Worm (Caenorhabditis elegans) whole organism, late embryonic: Measurements from ENCODE around the gene pole-2.

Source experiments
- ceh-31 ChIP-seq: sonication (generic microtip); optimal IDR thresholded peaks from 2 replicates; lab custom pipeline; 2016; ENCODE audit warnings: missing genetic modification characterization, missing compliant biosample characterization
- ceh-45 ChIP-seq: fragments of 200-800 bp; sonication (Bioruptor generic); IDR thresholded peaks from 2 replicates; pipeline ENCODE4 v1.3.6; 2022; ENCODE audit warnings: missing genetic modification reagents, missing genetic modification characterization, missing compliant biosample characterization
- ceh-48 ChIP-seq: sonication (generic microtip); optimal IDR thresholded peaks from 2 replicates; lab custom pipeline; 2016; ENCODE audit warnings: missing genetic modification characterization, inconsistent platforms, missing compliant biosample characterization
- elt-2 ChIP-seq: sonication (generic microtip); optimal IDR thresholded peaks from 2 replicates; lab custom pipeline; 2016; ENCODE audit warnings: missing genetic modification reagents, missing genetic modification characterization, missing compliant biosample characterization
- pha-4 ChIP-seq: fragments of 150-350 bp; optimal IDR thresholded peaks from 2 replicates; lab custom pipeline; 2018; ENCODE audit warnings: missing biosample characterization, missing genetic modification reagents, missing genetic modification characterization
- pqm-1 ChIP-seq: sonication (generic microtip); optimal IDR thresholded peaks from 2 replicates; lab custom pipeline; 2016; ENCODE audit warnings: missing genetic modification characterization, missing compliant biosample characterization
- tbx-2 ChIP-seq: sonication (generic microtip); optimal IDR thresholded peaks from 2 replicates; lab custom pipeline; 2016; ENCODE audit warnings: missing genetic modification characterization, missing compliant biosample characterization

DNA sequence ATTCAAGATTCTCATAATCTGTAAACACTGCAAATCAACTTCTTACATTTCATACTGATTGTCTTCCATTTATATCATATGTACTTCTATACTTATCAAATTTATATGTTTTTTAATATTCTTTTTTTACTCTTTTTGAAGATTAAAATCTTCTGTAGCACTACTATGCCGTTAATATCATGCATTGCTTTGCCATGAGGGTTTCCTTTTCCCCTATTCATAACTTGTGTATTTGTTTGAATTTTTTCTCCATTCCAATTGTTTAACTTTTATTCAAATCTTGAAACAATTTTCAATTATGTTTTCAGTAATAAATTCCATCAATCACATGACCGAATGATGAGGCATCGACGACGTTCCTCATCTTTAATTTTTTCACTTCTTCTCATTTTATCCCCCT lies 17.8 kb downstream of the pole-2 start, which contains the start of gene cdh-5:
- TF ChIP-seq ceh-45 (GFP tag; lab: Robert Waterston, UW): no peak
- TF ChIP-seq ceh-48 (tag; lab: Kevin White, UChicago): no peak
- no peak for TF ChIP-seq pha-4 (tag; lab: Kevin White, UChicago)
- no peak for TF ChIP-seq pqm-1 (tag; lab: Kevin White, UChicago)
- TF ChIP-seq ceh-31 (tag; lab: Kevin White, UChicago): no peak
- TF ChIP-seq tbx-2 (tag; lab: Kevin White, UChicago): no peak
- no peak for TF ChIP-seq elt-2 (tag; lab: Kevin White, UChicago)
